Worm (Caenorhabditis elegans): Measurements from ENCODE around the gene orc-1.

Gene orc-1

DNA sequence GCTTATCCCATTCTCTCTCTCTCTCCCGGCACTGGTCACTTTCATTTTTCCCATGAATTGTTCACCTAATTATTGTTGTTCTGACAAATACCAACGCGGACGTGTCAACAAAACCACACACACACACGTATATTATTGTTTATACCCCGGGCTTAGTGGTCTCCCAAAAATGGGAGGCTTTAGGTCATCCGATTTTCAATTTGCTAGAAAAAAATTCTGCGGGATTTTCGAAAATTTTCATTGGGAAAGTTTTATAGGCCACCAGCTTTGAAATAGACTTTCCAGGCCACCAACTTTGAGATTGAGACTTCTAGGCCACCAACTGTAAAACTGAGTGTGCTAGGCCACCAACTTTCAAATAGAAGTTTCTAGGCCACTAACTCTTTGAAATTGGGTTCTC, 5.0 kb upstream of the orc-1 start:
- no peak for TF ChIP-seq ceh-36 (tag; optimal IDR thresholded peaks at IDR 0.05)
- TF ChIP-seq tbx-11 (GFP tag; IDR thresholded peaks at IDR 0.05): no peak
- no peak for TF ChIP-seq ceh-13 (GFP tag; optimal IDR thresholded peaks at IDR 0.05)
- no peak for TF ChIP-seq F13C5.2 (tag; optimal IDR thresholded peaks at IDR 0.05)
- no peak for TF ChIP-seq hmbx-1 (tag; optimal IDR thresholded peaks at IDR 0.05)
- TF ChIP-seq pes-1 (GFP tag; IDR thresholded peaks at IDR 0.05): no peak
- no peak for TF ChIP-seq ets-7 (tag; optimal IDR thresholded peaks at IDR 0.05)

DNA sequence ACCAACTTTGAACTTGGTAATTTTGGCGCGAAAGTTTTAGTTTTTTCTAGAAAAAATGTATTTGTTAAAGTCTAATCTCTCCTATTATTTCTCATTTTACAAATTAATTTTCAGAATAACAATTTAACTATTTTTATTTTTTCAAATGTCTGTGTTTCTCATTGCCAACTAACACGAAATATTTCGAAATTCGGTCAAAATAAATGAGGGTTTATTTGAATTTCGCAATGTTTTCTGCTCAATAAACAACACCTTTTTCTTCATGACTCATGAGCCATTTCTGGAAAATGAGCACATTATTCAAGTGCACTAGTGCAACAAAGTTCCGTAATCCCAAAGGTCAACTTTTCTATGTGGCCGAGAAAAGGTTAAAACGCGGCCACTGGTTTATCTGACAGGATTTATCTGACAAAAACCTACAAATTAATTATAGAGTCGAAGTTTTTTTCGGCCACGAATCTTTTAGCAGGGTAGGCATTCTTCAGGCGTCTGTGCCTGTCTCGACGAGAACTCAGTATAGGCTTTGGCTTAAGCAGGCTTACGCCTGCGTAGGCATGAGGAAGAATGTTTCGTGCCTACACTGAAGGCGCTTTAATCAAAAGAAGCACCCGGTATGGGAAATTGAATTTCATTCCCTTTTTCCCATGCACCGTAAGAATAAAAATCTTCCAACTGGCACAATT, 4.4 kb upstream of the orc-1 start, which contains the start of gene Y39A1A.27:
Y39A1A.27 (plus strand) TSS at position 633 of the 683 bp plus-strand sequence.
- TF ChIP-seq scrt-1 (GFP tag; IDR thresholded peaks at IDR 0.05) (no peak), tbx-11 (GFP tag; IDR thresholded peaks at IDR 0.05) (no peak), flt-1 (GFP tag; IDR thresholded peaks at IDR 0.05) (no peak), hmbx-1 (tag; optimal IDR thresholded peaks at IDR 0.05) (no peak), hmg-4 (GFP tag; optimal IDR thresholded peaks at IDR 0.05) (no peak), ceh-13 (GFP tag; optimal IDR thresholded peaks at IDR 0.05) (no peak), ceh-36 (tag; optimal IDR thresholded peaks at IDR 0.05) (no peak), B0310.2 (tag; optimal IDR thresholded peaks at IDR 0.05) (no peak), tra-4 (tag; optimal IDR thresholded peaks at IDR 0.05) (no peak), ets-7 (tag; optimal IDR thresholded peaks at IDR 0.05) (no peak), ama-1 (optimal IDR thresholded peaks at IDR 0.05) (no peak), sea-1 (GFP tag; conservative IDR thresholded peaks at IDR 0.05) (no peak)

ce11 chrIII:10646094-10646493, 3.2 kb downstream of the orc-1 start, which contains the start of gene orc-4:
Gene orc-4, plus strand, starts transcription at chrIII:10646170.
- TF ChIP-seq tbx-11 (GFP tag; IDR thresholded peaks at IDR 0.05) (no peak), tbx-37 (GFP tag; conservative IDR thresholded peaks at IDR 0.05) (no peak)

DNA sequence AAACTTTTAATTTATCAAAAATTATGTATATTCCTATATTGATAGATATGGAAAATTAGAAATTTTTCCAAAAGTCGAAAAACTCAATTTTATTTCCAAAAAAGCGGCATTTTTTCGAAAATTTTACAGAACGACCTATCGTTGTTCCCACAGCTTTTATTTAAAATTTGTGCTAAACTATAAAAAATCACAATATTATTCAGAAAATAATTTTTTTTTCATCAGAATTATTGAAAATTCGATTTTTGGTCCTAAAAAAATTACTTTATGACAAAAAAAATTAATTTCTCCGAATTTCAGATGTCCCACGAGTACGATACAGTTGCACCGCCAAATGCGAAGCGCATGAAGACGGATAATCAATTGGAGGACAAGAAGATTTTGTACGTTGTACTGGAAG, 6.3 kb downstream of the orc-1 start, which contains the start of gene emg-1:
emg-1 (plus strand) TSS at position 301 of the 400 bp plus-strand sequence.
- TF ChIP-seq sea-1 (GFP tag; conservative IDR thresholded peaks at IDR 0.05) (no peak), B0310.2 (tag; optimal IDR thresholded peaks at IDR 0.05) (no peak), tbx-11 (GFP tag; IDR thresholded peaks at IDR 0.05) (no peak), ceh-36 (tag; optimal IDR thresholded peaks at IDR 0.05) (no peak)

DNA sequence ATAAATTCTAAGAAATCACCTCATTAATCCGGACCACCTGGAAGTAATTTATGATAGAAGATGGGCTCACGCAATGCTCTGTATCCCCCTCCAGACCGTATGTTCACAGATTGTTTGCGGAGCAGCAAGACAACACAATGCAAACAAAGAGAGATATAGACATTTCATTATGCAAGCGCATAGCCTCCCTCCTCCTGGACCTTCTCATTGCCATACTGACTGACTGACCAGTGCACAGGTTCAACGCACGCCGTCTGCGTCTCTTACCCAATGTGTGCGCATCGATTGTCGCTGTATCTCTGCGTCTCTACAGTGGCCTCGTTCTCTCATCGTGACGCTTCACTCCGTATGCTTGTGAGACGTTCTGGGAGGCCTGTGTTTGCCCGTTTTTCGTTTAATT, 8.7 kb downstream of the orc-1 start:
- TF ChIP-seq hmg-4 (GFP tag; optimal IDR thresholded peaks at IDR 0.05) (peak; percentile 45), tbx-11 (GFP tag; IDR thresholded peaks at IDR 0.05) (no peak), hnd-1 (tag; optimal IDR thresholded peaks at IDR 0.05) (no peak), sea-1 (GFP tag; conservative IDR thresholded peaks at IDR 0.05) (no peak), aly-1 (tag; optimal IDR thresholded peaks at IDR 0.05) (no peak), ceh-36 (tag; optimal IDR thresholded peaks at IDR 0.05) (no peak), F13C5.2 (tag; optimal IDR thresholded peaks at IDR 0.05) (peak; percentile 41), ceh-13 (GFP tag; optimal IDR thresholded peaks at IDR 0.05) (no peak), ets-7 (tag; optimal IDR thresholded peaks at IDR 0.05) (no peak), flt-1 (GFP tag; IDR thresholded peaks at IDR 0.05) (peak; percentile 37; the same call in 1 of the 2 replicates)

- TF ChIP-seq hmg-4 (GFP tag; optimal IDR thresholded peaks at IDR 0.05) (no peak), tra-4 (tag; optimal IDR thresholded peaks at IDR 0.05) (no peak), tbx-37 (GFP tag; conservative IDR thresholded peaks at IDR 0.05) (no peak), sea-1 (GFP tag; conservative IDR thresholded peaks at IDR 0.05) (no peak), ceh-13 (GFP tag; optimal IDR thresholded peaks at IDR 0.05) (no peak), hnd-1 (tag; optimal IDR thresholded peaks at IDR 0.05) (no peak), ets-7 (tag; optimal IDR thresholded peaks at IDR 0.05) (no peak), ama-1 (optimal IDR thresholded peaks at IDR 0.05) (no peak), aly-1 (tag; optimal IDR thresholded peaks at IDR 0.05) (no peak), F13C5.2 (tag; optimal IDR thresholded peaks at IDR 0.05) (no peak), B0310.2 (tag; optimal IDR thresholded peaks at IDR 0.05) (no peak), scrt-1 (GFP tag; IDR thresholded peaks at IDR 0.05) (no peak), pes-1 (GFP tag; IDR thresholded peaks at IDR 0.05) (no peak), hmbx-1 (tag; optimal IDR thresholded peaks at IDR 0.05) (no peak), ceh-36 (tag; optimal IDR thresholded peaks at IDR 0.05) (no peak)
These were observed 9.9 kb downstream of the orc-1 start for ce11 chrIII:10652833-10653232.

DNA sequence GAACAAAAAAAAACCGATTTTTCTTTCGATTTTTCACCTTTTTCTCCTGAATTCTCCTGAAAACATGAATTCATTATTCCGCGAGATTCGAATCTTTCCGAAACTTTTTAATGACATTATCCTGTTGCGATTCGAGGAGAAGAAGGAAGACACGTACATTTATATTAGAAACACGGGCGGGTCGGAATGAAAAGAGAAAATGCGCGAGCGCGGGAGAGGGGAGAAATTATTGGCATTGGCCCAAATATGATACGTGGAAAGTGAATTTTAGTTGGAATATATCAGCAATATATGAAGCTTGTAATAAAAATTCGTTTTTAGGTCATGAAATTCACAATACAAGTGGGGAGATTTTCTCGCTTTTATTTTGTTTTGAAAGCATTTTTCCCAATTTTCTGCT, 10.6 kb downstream of the orc-1 start:
- TF ChIP-seq F13C5.2 (tag; optimal IDR thresholded peaks at IDR 0.05) (no peak), ama-1 (optimal IDR thresholded peaks at IDR 0.05) (no peak), ceh-13 (GFP tag; optimal IDR thresholded peaks at IDR 0.05) (no peak), tbx-37 (GFP tag; conservative IDR thresholded peaks at IDR 0.05) (no peak), B0310.2 (tag; optimal IDR thresholded peaks at IDR 0.05) (no peak), ceh-36 (tag; optimal IDR thresholded peaks at IDR 0.05) (no peak), hnd-1 (tag; optimal IDR thresholded peaks at IDR 0.05) (no peak), flt-1 (GFP tag; IDR thresholded peaks at IDR 0.05) (no peak), hmg-4 (GFP tag; optimal IDR thresholded peaks at IDR 0.05) (no peak), tbx-11 (GFP tag; IDR thresholded peaks at IDR 0.05) (no peak), aly-1 (tag; optimal IDR thresholded peaks at IDR 0.05) (no peak), sea-1 (GFP tag; conservative IDR thresholded peaks at IDR 0.05) (no peak), scrt-1 (GFP tag; IDR thresholded peaks at IDR 0.05) (no peak), tra-4 (tag; optimal IDR thresholded peaks at IDR 0.05) (no peak), hmbx-1 (tag; optimal IDR thresholded peaks at IDR 0.05) (no peak)

DNA sequence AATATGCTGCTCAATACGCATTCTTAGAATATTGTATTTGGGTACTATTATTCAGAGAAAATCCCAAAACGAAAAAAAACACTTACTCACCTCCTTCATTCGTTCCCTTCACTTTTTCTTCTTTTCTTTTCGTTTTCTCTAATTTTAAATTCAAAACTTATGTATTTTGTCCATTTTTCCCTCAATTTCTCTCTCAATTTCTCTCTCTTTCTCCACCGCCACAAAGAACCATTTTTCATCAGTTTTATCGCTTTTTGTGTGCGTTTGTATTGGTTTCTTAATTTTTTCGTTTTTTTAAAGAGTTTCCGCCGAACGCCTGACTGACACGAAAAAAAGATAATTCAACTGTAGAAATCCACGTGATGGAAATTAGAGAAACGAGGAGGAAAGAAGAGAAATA, 11.8 kb downstream of the orc-1 start, which contains the start of gene cnt-2:
cnt-2 (plus strand) TSS at position 301 of the 400 bp plus-strand sequence.
- TF ChIP-seq ets-7 (tag; optimal IDR thresholded peaks at IDR 0.05): no peak
- no peak for TF ChIP-seq tbx-37 (GFP tag; conservative IDR thresholded peaks at IDR 0.05)
- TF ChIP-seq flt-1 (GFP tag; IDR thresholded peaks at IDR 0.05): no peak
- no peak for TF ChIP-seq aly-1 (tag; optimal IDR thresholded peaks at IDR 0.05)
- no peak for TF ChIP-seq B0310.2 (tag; optimal IDR thresholded peaks at IDR 0.05)
- TF ChIP-seq ceh-36 (tag; optimal IDR thresholded peaks at IDR 0.05): no peak
- TF ChIP-seq F13C5.2 (tag; optimal IDR thresholded peaks at IDR 0.05): no peak
- TF ChIP-seq tbx-11 (GFP tag; IDR thresholded peaks at IDR 0.05): no peak
- TF ChIP-seq hmg-4 (GFP tag; optimal IDR thresholded peaks at IDR 0.05): no peak
